Worm (Caenorhabditis elegans) whole organism, L2 larva: ENCODE results near the gene tbc-14.

Source experiments
- ZK546.5 ChIP-seq: sonication (generic microtip); optimal IDR thresholded peaks from 2 replicates; lab custom pipeline; 2017; ENCODE audit warnings: missing biosample characterization, missing genetic modification characterization
- alr-1 ChIP-seq: fragments of 150-350 bp; optimal IDR thresholded peaks from 2 replicates; lab custom pipeline; 2014; ENCODE audit warnings: missing biosample characterization, missing genetic modification characterization
- ama-1 ChIP-seq: fragments of 150-350 bp; optimal IDR thresholded peaks from 2 replicates; lab custom pipeline; 2018; ENCODE audit warnings: inconsistent platforms
- elt-1 ChIP-seq: fragments of 150-350 bp; optimal IDR thresholded peaks from 2 replicates; lab custom pipeline; 2014; ENCODE audit warnings: missing biosample characterization, missing genetic modification characterization
- mab-5 ChIP-seq: fragments of 150-350 bp; optimal IDR thresholded peaks from 2 replicates; lab custom pipeline; 2014; ENCODE audit warnings: missing biosample characterization, missing genetic modification characterization
- mbf-1 ChIP-seq: sonication (generic microtip); optimal IDR thresholded peaks from 2 replicates; lab custom pipeline; 2017; ENCODE audit warnings: missing biosample characterization, missing genetic modification characterization
- mdl-1 ChIP-seq, 2 experiments: fragments of 150-350 bp in 1 of 2; sonication (generic microtip) in 1 of 2; optimal IDR thresholded peaks; 2 replicates each; lab custom pipeline; 2017; ENCODE audit warnings: missing biosample characterization in 2 of 2, missing genetic modification characterization in 2 of 2
- nhr-11 ChIP-seq: fragments of 150-350 bp; optimal IDR thresholded peaks from 2 replicates; lab custom pipeline; 2014; ENCODE audit warnings: missing biosample characterization, missing genetic modification characterization
- nhr-129 ChIP-seq: fragments of 150-350 bp; optimal IDR thresholded peaks from 2 replicates; lab custom pipeline; 2014; ENCODE audit warnings: missing biosample characterization, missing genetic modification characterization
- sem-4 ChIP-seq: fragments of 150-350 bp; optimal IDR thresholded peaks from 2 replicates; lab custom pipeline; 2014; ENCODE audit warnings: missing biosample characterization, missing genetic modification reagents, missing genetic modification characterization
- skn-1 ChIP-seq: sonication (generic microtip); optimal IDR thresholded peaks from 2 replicates; lab custom pipeline; 2017; ENCODE audit warnings: missing biosample characterization, missing genetic modification characterization
- unc-55 ChIP-seq: fragments of 150-350 bp; sonication (generic microtip); optimal IDR thresholded peaks from 3 replicates; lab custom pipeline; 2014; ENCODE audit warnings: missing biosample characterization, missing genetic modification reagents, missing genetic modification characterization
- unc-62 ChIP-seq: fragments of 150-350 bp; optimal IDR thresholded peaks from 2 replicates; lab custom pipeline; 2014; ENCODE audit warnings: missing biosample characterization, missing genetic modification reagents, missing genetic modification characterization

- TF ChIP-seq mab-5 (tag; lab: Kevin White, UChicago) (no peak), ZK546.5 (tag; lab: Kevin White, UChicago) (no peak), unc-62 (GFP tag; lab: Kevin White, UChicago) (no peak), mbf-1 (tag; lab: Kevin White, UChicago) (no peak), ama-1 (lab: Kevin White, UChicago) (no peak), unc-55 (no peak), nhr-11 (no peak), sem-4 (tag; lab: Kevin White, UChicago) (no peak), mdl-1 (tag; optimal IDR thresholded peaks at IDR 0.05; lab: Kevin White, UChicago) (peak; percentile 43), alr-1 (tag; lab: Kevin White, UChicago) (no peak), elt-1 (tag; lab: Kevin White, UChicago) (no peak), nhr-129 (tag; lab: Kevin White, UChicago) (peak; percentile 97), skn-1 (no peak)
Observed at ce11 chrII:13469043-13469652, 21.8 kb upstream of the tbc-14 start, which contains the start of gene E01G4.3.
